Fruit fly (Drosophila melanogaster) whole organism, adult: ENCODE data around the gene gw.

Experiments used
- CG11617 ChIP-seq: fragments of 200-800 bp; sonication (Bioruptor generic); optimal IDR thresholded peaks from 2 replicates; lab custom pipeline; 2017; ENCODE audit warnings: mild to moderate bottlenecking, missing biosample characterization, missing genetic modification reagents, missing genetic modification characterization
- CG1620 ChIP-seq: fragments of 200-800 bp; sonication (Bioruptor generic); optimal IDR thresholded peaks from 2 replicates; lab custom pipeline; 2016; ENCODE audit warnings: missing biosample characterization, missing genetic modification characterization
- CG33017 ChIP-seq: fragments of 200-800 bp; sonication (Bioruptor generic); optimal IDR thresholded peaks from 2 replicates; lab custom pipeline; 2018; ENCODE audit warnings: missing biosample characterization, mild to moderate bottlenecking, missing genetic modification characterization, moderate library complexity
- CG7045 ChIP-seq: fragments of 200-800 bp; sonication (Bioruptor generic); optimal IDR thresholded peaks from 2 replicates; lab custom pipeline; 2017; ENCODE audit warnings: missing biosample characterization, mild to moderate bottlenecking, missing genetic modification characterization
- Clk ChIP-seq: fragments of 200-800 bp; sonication (Bioruptor generic); optimal IDR thresholded peaks from 2 replicates; lab custom pipeline; 2017; ENCODE audit warnings: missing biosample characterization, missing genetic modification characterization
- Mnt ChIP-seq: fragments of 200-800 bp; sonication (Bioruptor generic); optimal IDR thresholded peaks from 2 replicates; lab custom pipeline; 2016; ENCODE audit warnings: missing biosample characterization, mild to moderate bottlenecking, missing genetic modification characterization
- cic ChIP-seq: fragments of 200-800 bp; sonication (Bioruptor generic); optimal IDR thresholded peaks from 2 replicates; lab custom pipeline; 2017; ENCODE audit warnings: missing biosample characterization, mild to moderate bottlenecking, missing genetic modification characterization, moderate library complexity
- kay ChIP-seq: fragments of 200-800 bp; sonication (Bioruptor generic); peaks from one replicate; lab custom pipeline; 2016; ENCODE audit warnings: missing biosample characterization, missing genetic modification characterization, borderline replicate concordance
- pad ChIP-seq: fragments of 200-800 bp; sonication (Bioruptor generic); optimal IDR thresholded peaks from 3 replicates; lab custom pipeline; 2017; ENCODE audit warnings: missing biosample characterization, missing genetic modification characterization, mild to moderate bottlenecking, moderate library complexity, missing genetic modification reagents
- tj ChIP-seq: fragments of 200-800 bp; sonication (Bioruptor generic); optimal IDR thresholded peaks from 3 replicates; lab custom pipeline; 2017; ENCODE audit warnings: missing biosample characterization, mild to moderate bottlenecking, missing genetic modification characterization, moderate library complexity

DNA sequence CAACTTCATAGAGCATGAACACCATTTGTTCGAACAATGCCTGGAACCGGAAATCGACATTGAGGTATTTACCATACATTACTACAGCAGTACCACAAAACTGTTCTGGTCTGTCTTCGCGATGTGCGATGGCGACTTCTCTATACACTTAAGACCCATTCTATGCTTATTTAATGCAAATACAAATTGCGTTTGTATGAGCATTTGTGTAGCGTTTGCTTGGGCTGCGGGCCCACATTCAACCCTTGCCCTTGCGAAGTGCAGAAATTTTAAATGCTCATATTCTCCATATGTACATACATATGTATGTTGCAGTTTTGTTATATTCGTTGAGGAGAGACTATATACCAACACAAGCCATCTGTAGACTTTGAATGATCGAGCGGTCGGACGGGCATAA is 3.9 kb upstream of the gw start:
- peak; percentile 63 for TF ChIP-seq kay (GFP tag; lab: Kevin White, UChicago)
- no peak for TF ChIP-seq CG33017 (tag; lab: Kevin White, UChicago)
- TF ChIP-seq CG1620 (GFP tag; lab: Kevin White, UChicago): no peak
- no peak for TF ChIP-seq tj (GFP tag; lab: Kevin White, UChicago)
- no peak for TF ChIP-seq cic
- no peak for TF ChIP-seq Mnt (GFP tag; lab: Kevin White, UChicago)
- TF ChIP-seq CG7045 (GFP tag; lab: Kevin White, UChicago): no peak
- TF ChIP-seq CG11617: no peak
- TF ChIP-seq pad: no peak
- TF ChIP-seq Clk (GFP tag; lab: Kevin White, UChicago): no peak
